Fruit fly (Drosophila melanogaster) whole organism, embryonic: ENCODE measurements around the gene shv.

Source experiments
- Abd-B ChIP-seq: fragments of 200-800 bp; sonication (Bioruptor generic); optimal IDR thresholded peaks from 2 replicates; lab custom pipeline; 2018; ENCODE audit warnings: missing biosample characterization, mild to moderate bottlenecking, missing genetic modification characterization, moderate library complexity
- Antp ChIP-seq: fragments of 200-800 bp; sonication (Bioruptor generic); optimal IDR thresholded peaks from 3 replicates; lab custom pipeline; 2016; ENCODE audit warnings: missing biosample characterization, missing genetic modification characterization
- Atf6 ChIP-seq: fragments of 200-800 bp; sonication (Bioruptor generic); IDR thresholded peaks from 2 replicates; pipeline ENCODE4 v1.3.6; 2022; ENCODE audit warnings: missing biosample characterization, missing genetic modification characterization
- BtbVII ChIP-seq: fragments of 200-800 bp; sonication (Bioruptor generic); optimal IDR thresholded peaks from 3 replicates; lab custom pipeline; 2017; ENCODE audit warnings: missing biosample characterization, mild to moderate bottlenecking, missing genetic modification characterization
- CG1024 ChIP-seq: fragments of 200-800 bp; sonication (Bioruptor generic); IDR thresholded peaks from 2 replicates; pipeline ENCODE4 v1.3.6; 2022; ENCODE audit warnings: missing biosample characterization, missing genetic modification characterization
- CG10979 ChIP-seq: fragments of 200-800 bp; sonication (Bioruptor generic); optimal IDR thresholded peaks from 2 replicates; lab custom pipeline; 2018; ENCODE audit warnings: missing biosample characterization, mild to moderate bottlenecking, missing genetic modification characterization, moderate library complexity
- CG11398 ChIP-seq: fragments of 200-800 bp; sonication (Bioruptor generic); optimal IDR thresholded peaks from 2 replicates; lab custom pipeline; 2016; ENCODE audit warnings: missing biosample characterization, missing genetic modification characterization
- CG1233 ChIP-seq: fragments of 200-800 bp; sonication (Bioruptor generic); optimal IDR thresholded peaks from 4 replicates; lab custom pipeline; 2018; ENCODE audit warnings: missing biosample characterization, mild to moderate bottlenecking, missing genetic modification characterization
- CG12769 ChIP-seq: fragments of 200-800 bp; sonication (Bioruptor generic); optimal IDR thresholded peaks from 2 replicates; lab custom pipeline; 2019; ENCODE audit warnings: missing biosample characterization, mild to moderate bottlenecking, missing genetic modification characterization, moderate library complexity
- CG15269 ChIP-seq: fragments of 200-800 bp; sonication (Bioruptor generic); optimal IDR thresholded peaks from 2 replicates; lab custom pipeline; 2018; ENCODE audit warnings: missing biosample characterization, mild to moderate bottlenecking, missing genetic modification characterization, moderate library complexity
- CG1602 ChIP-seq: fragments of 200-800 bp; sonication (Bioruptor generic); optimal IDR thresholded peaks from 3 replicates; lab custom pipeline; 2016; ENCODE audit warnings: missing biosample characterization, missing genetic modification characterization
- CG17361 ChIP-seq: fragments of 200-800 bp; sonication (Bioruptor generic); IDR thresholded peaks from 3 replicates; pipeline ENCODE4 v1.3.6; 2022; ENCODE audit warnings: missing biosample characterization, missing genetic modification characterization
- CG17802 ChIP-seq: fragments of 200-800 bp; sonication (Bioruptor generic); optimal IDR thresholded peaks from 2 replicates; lab custom pipeline; 2018; ENCODE audit warnings: missing biosample characterization, mild to moderate bottlenecking, missing genetic modification characterization, moderate library complexity
- CG1792 ChIP-seq: fragments of 200-800 bp; sonication (Bioruptor generic); optimal IDR thresholded peaks from 2 replicates; lab custom pipeline; 2016; ENCODE audit warnings: missing biosample characterization, missing genetic modification characterization
- CG2199 ChIP-seq: fragments of 200-800 bp; sonication (Bioruptor generic); IDR thresholded peaks from 3 replicates; pipeline ENCODE4 v1.3.6; 2022; ENCODE audit warnings: missing biosample characterization, missing genetic modification characterization
- CG30403 ChIP-seq: fragments of 200-800 bp; sonication (Bioruptor generic); optimal IDR thresholded peaks from 3 replicates; lab custom pipeline; 2016; ENCODE audit warnings: missing biosample characterization, missing genetic modification characterization
- CG3065 ChIP-seq: fragments of 200-800 bp; sonication (Bioruptor generic); optimal IDR thresholded peaks from 2 replicates; lab custom pipeline; 2016; ENCODE audit warnings: missing biosample characterization, missing genetic modification characterization
- CG32767 ChIP-seq: fragments of 200-800 bp; sonication (Bioruptor generic); IDR thresholded peaks from 2 replicates; pipeline ENCODE4 v1.3.6; 2022; ENCODE audit warnings: missing biosample characterization, missing genetic modification characterization
- CG3407 ChIP-seq: fragments of 200-800 bp; sonication (Bioruptor generic); optimal IDR thresholded peaks from 2 replicates; lab custom pipeline; 2018; ENCODE audit warnings: missing biosample characterization, mild to moderate bottlenecking, missing genetic modification characterization
- CG34224 ChIP-seq: fragments of 200-800 bp; sonication (Bioruptor generic); IDR thresholded peaks from 3 replicates; pipeline ENCODE4 v1.3.6; 2022; ENCODE audit warnings: missing biosample characterization, missing genetic modification characterization; ENCODE audit not compliant: partially characterized antibody
- CG3726 ChIP-seq: fragments of 200-800 bp; sonication (Bioruptor generic); IDR thresholded peaks from 3 replicates; pipeline ENCODE4, ENCODE4 v1.3.6; 2022; ENCODE audit warnings: missing biosample characterization, missing genetic modification characterization
- CG42726 ChIP-seq: fragments of 200-800 bp; sonication (Bioruptor generic); IDR thresholded peaks from 2 replicates; pipeline ENCODE4 v1.3.6; 2022; ENCODE audit warnings: missing biosample characterization, missing genetic modification characterization; ENCODE audit not compliant: partially characterized antibody
- CG4282 ChIP-seq: fragments of 200-800 bp; sonication (Bioruptor generic); optimal IDR thresholded peaks from 2 replicates; lab custom pipeline; 2016; ENCODE audit warnings: missing biosample characterization, missing genetic modification characterization
- CG4617 ChIP-seq: fragments of 200-800 bp; sonication (Bioruptor generic); optimal IDR thresholded peaks from 3 replicates; lab custom pipeline; 2016; ENCODE audit warnings: missing biosample characterization, missing genetic modification characterization, borderline replicate concordance
- CG4854 ChIP-seq: fragments of 200-800 bp; sonication (Bioruptor generic); optimal IDR thresholded peaks from 2 replicates; lab custom pipeline; 2016; ENCODE audit warnings: missing biosample characterization, missing genetic modification characterization, inconsistent platforms
- CG6175 ChIP-seq: fragments of 200-800 bp; sonication (Bioruptor generic); IDR thresholded peaks from 3 replicates; pipeline ENCODE4 v1.3.6; 2022; ENCODE audit warnings: missing biosample characterization, missing genetic modification characterization
- CG6813 ChIP-seq: fragments of 200-800 bp; sonication (Bioruptor generic); optimal IDR thresholded peaks from 2 replicates; lab custom pipeline; 2017; ENCODE audit warnings: missing biosample characterization, missing genetic modification characterization, mild to moderate bottlenecking, moderate library complexity, missing genetic modification reagents
- CG7271 ChIP-seq: fragments of 200-800 bp; sonication (Bioruptor generic); optimal IDR thresholded peaks from 2 replicates; lab custom pipeline; 2018; ENCODE audit warnings: missing biosample characterization, mild to moderate bottlenecking, missing genetic modification characterization, moderate library complexity
- CG9797 ChIP-seq: fragments of 200-800 bp; sonication (Bioruptor generic); optimal IDR thresholded peaks from 3 replicates; lab custom pipeline; 2018; ENCODE audit warnings: missing biosample characterization, mild to moderate bottlenecking, missing genetic modification characterization
- Dek ChIP-seq: fragments of 200-800 bp; sonication (Bioruptor generic); optimal IDR thresholded peaks from 3 replicates; lab custom pipeline; 2019; ENCODE audit warnings: missing biosample characterization, mild to moderate bottlenecking, missing genetic modification characterization, moderate library complexity
- Mad ChIP-seq: fragments of 200-800 bp; sonication (Bioruptor generic); optimal IDR thresholded peaks from 2 replicates; lab custom pipeline; 2016; ENCODE audit warnings: missing biosample characterization, missing genetic modification characterization
- Mes4 ChIP-seq: fragments of 200-800 bp; sonication (Bioruptor generic); optimal IDR thresholded peaks from 2 replicates; lab custom pipeline; 2016; ENCODE audit warnings: missing biosample characterization, missing genetic modification characterization
- Myb ChIP-seq: fragments of 200-800 bp; sonication (Bioruptor generic); optimal IDR thresholded peaks from 2 replicates; lab custom pipeline; 2016; ENCODE audit warnings: missing biosample characterization, missing genetic modification characterization
- Oli ChIP-seq: fragments of 200-800 bp; sonication (Bioruptor generic); optimal IDR thresholded peaks from 2 replicates; lab custom pipeline; 2018; ENCODE audit warnings: missing biosample characterization, mild to moderate bottlenecking, missing genetic modification characterization, moderate library complexity
- Sin3A ChIP-seq: fragments of >200 bp; optimal IDR thresholded peaks from 2 replicates; lab custom pipeline; 2018
- Stat92E ChIP-seq, 3 experiments: fragments of >200 bp in 2 of 3; fragments of 200-800 bp in 1 of 3; sonication (Bioruptor generic) in 1 of 3; optimal IDR thresholded peaks; 2 replicates each; lab custom pipeline; 2017 to 2019; ENCODE audit warnings: missing biosample characterization in 3 of 3, missing genetic modification characterization in 3 of 3, mild to moderate bottlenecking in 1 of 3, moderate library complexity in 1 of 3
- bsh ChIP-seq, 2 experiments: fragments of 200-800 bp; sonication (Bioruptor generic); optimal IDR thresholded peaks; 2 replicates each; lab custom pipeline; 2017 to 2018; ENCODE audit warnings: mild to moderate bottlenecking in 2 of 2, missing biosample characterization in 2 of 2, missing genetic modification characterization in 2 of 2, moderate library complexity in 1 of 2
- cato ChIP-seq: fragments of 200-800 bp; sonication (Bioruptor generic); optimal IDR thresholded peaks from 2 replicates; lab custom pipeline; 2016; ENCODE audit warnings: missing biosample characterization, missing genetic modification characterization, borderline replicate concordance
- chif ChIP-seq, 2 experiments: fragments of 200-800 bp; sonication (Bioruptor generic); optimal IDR thresholded peaks; 3 replicates each; lab custom pipeline; 2016; ENCODE audit warnings: missing biosample characterization in 2 of 2, missing genetic modification characterization in 2 of 2
- chinmo ChIP-seq: fragments of 200-800 bp; sonication (Bioruptor generic); IDR thresholded peaks from 4 replicates; pipeline ENCODE4 v1.3.6; 2022; ENCODE audit warnings: missing biosample characterization, missing genetic modification characterization; ENCODE audit not compliant: partially characterized antibody
- hth ChIP-seq: fragments of >200 bp; optimal IDR thresholded peaks from 2 replicates; lab custom pipeline; 2017; ENCODE audit warnings: inconsistent platforms
- jumu ChIP-seq: fragments of 200-800 bp; sonication (Bioruptor generic); optimal IDR thresholded peaks from 3 replicates; lab custom pipeline; 2016; ENCODE audit warnings: missing biosample characterization, missing genetic modification characterization
- kah ChIP-seq: fragments of 200-800 bp; sonication (Bioruptor generic); optimal IDR thresholded peaks from 2 replicates; lab custom pipeline; 2018; ENCODE audit warnings: missing biosample characterization, mild to moderate bottlenecking, missing genetic modification characterization
- kni ChIP-seq: fragments of 200-800 bp; sonication (Bioruptor generic); optimal IDR thresholded peaks from 3 replicates; lab custom pipeline; 2017; ENCODE audit warnings: mild to moderate bottlenecking, missing biosample characterization, missing genetic modification reagents, missing genetic modification characterization
- lbe ChIP-seq: fragments of 200-800 bp; sonication (Bioruptor generic); optimal IDR thresholded peaks from 2 replicates; lab custom pipeline; 2016; ENCODE audit warnings: missing biosample characterization, mild to moderate bottlenecking, missing genetic modification characterization
- p53 ChIP-seq: fragments of 200-800 bp; sonication (Bioruptor generic); optimal IDR thresholded peaks from 2 replicates; lab custom pipeline; 2016; ENCODE audit warnings: missing biosample characterization, missing genetic modification characterization
- sim ChIP-seq: fragments of 200-800 bp; sonication (Bioruptor generic); IDR thresholded peaks from 2 replicates; pipeline ENCODE4 v1.3.6; 2022; ENCODE audit warnings: missing biosample characterization, missing genetic modification characterization
- so ChIP-seq: fragments of 200-800 bp; sonication (Bioruptor generic); IDR thresholded peaks from 3 replicates; pipeline ENCODE4 v1.3.6; 2022; ENCODE audit warnings: missing biosample characterization, missing genetic modification characterization
- sr ChIP-seq: fragments of 200-800 bp; sonication (Bioruptor generic); IDR thresholded peaks from 3 replicates; pipeline ENCODE4 v1.3.6; 2022; ENCODE audit warnings: missing biosample characterization, missing genetic modification characterization
- tx ChIP-seq: fragments of 200-800 bp; sonication (Bioruptor generic); optimal IDR thresholded peaks from 2 replicates; lab custom pipeline; 2016; ENCODE audit warnings: missing biosample characterization, missing genetic modification characterization
- z ChIP-seq: fragments of 200-800 bp; sonication (Bioruptor generic); IDR thresholded peaks from 3 replicates; pipeline ENCODE4 v1.3.6; 2022; ENCODE audit warnings: missing biosample characterization, missing genetic modification characterization

Gene shv

dm6 chr2L:482451-482844, 29.5 kb downstream of the shv start (continued):
- TF ChIP-seq CG6175 (GFP tag; lab: Robert Waterston, UW): no peak
- TF ChIP-seq cato (GFP tag; lab: Kevin White, UChicago): no peak
- no peak for TF ChIP-seq chif (GFP tag; optimal IDR thresholded peaks at IDR 0.05; lab: Kevin White, UChicago)
- no peak for TF ChIP-seq CG17361
- no peak for TF ChIP-seq p53
- TF ChIP-seq Mad (GFP tag; lab: Kevin White, UChicago): no peak
- TF ChIP-seq Mes4 (GFP tag; lab: Kevin White, UChicago): no peak
- TF ChIP-seq CG7271: no peak
- no peak for TF ChIP-seq Atf6 (GFP tag; lab: Robert Waterston, UW)
- no peak for TF ChIP-seq CG17802 (tag; lab: Kevin White, UChicago)
- TF ChIP-seq Antp: no peak
- no peak for TF ChIP-seq CG6813 (GFP tag; lab: Kevin White, UChicago)
- no peak for TF ChIP-seq CG3407 (GFP tag; lab: Kevin White, UChicago)
- TF ChIP-seq kah (GFP tag; lab: Kevin White, UChicago): no peak
- no peak for TF ChIP-seq CG4854 (GFP tag; lab: Kevin White, UChicago)
- 0 out of 2 replicates have a peak, but pooled peaks have one; percentile 22 for TF ChIP-seq CG42726 (GFP tag; lab: Robert Waterston, UW)
- TF ChIP-seq lbe: no peak
- TF ChIP-seq CG1233 (GFP tag; lab: Kevin White, UChicago): no peak
- no peak for TF ChIP-seq CG10979
- peak; percentile 33 for TF ChIP-seq kni (GFP tag; lab: Kevin White, UChicago)
- TF ChIP-seq CG3726: no peak
- TF ChIP-seq Stat92E (GFP tag; optimal IDR thresholded peaks at IDR 0.05; lab: Kevin White, UChicago): no peak
- no peak for TF ChIP-seq Abd-B
- no peak for TF ChIP-seq CG1602
- no peak for TF ChIP-seq CG4617 (GFP tag; lab: Kevin White, UChicago)
- TF ChIP-seq CG1024 (GFP tag; lab: Robert Waterston, UW): no peak
- no peak for TF ChIP-seq z (GFP tag; lab: Robert Waterston, UW)
- no peak for TF ChIP-seq CG9797
- TF ChIP-seq Oli (tag; lab: Kevin White, UChicago): no peak
- no peak for TF ChIP-seq Sin3A
- no peak for TF ChIP-seq CG3065
- 0 out of 2 replicates have a peak, but pooled peaks have one; percentile 5 for TF ChIP-seq sim (GFP tag; lab: Robert Waterston, UW)
- TF ChIP-seq CG15269 (tag; lab: Kevin White, UChicago): no peak
- no peak for TF ChIP-seq tx (GFP tag; lab: Kevin White, UChicago)
- TF ChIP-seq CG4282 (GFP tag; lab: Kevin White, UChicago): no peak
- no peak for TF ChIP-seq CG34224
- peak; percentile 80; the same call in 2 of the 3 replicates for TF ChIP-seq sr (GFP tag; lab: Robert Waterston, UW)
- no peak for TF ChIP-seq BtbVII (GFP tag; lab: Kevin White, UChicago)
- 0 out of 3 replicates have a peak, but pooled peaks have one; percentile 60 for TF ChIP-seq CG2199 (GFP tag; lab: Robert Waterston, UW)
- TF ChIP-seq CG11398 (GFP tag; lab: Kevin White, UChicago): no peak
- peak; percentile 48 for TF ChIP-seq CG12769 (tag; lab: Kevin White, UChicago)
- TF ChIP-seq CG32767: no peak
- TF ChIP-seq Myb (GFP tag; lab: Kevin White, UChicago): no peak
- no peak for TF ChIP-seq CG30403 (GFP tag; lab: Kevin White, UChicago)
- TF ChIP-seq CG1792 (GFP tag; lab: Kevin White, UChicago): no peak
- TF ChIP-seq Dek (tag; lab: Kevin White, UChicago): no peak
- no peak for TF ChIP-seq jumu
- no peak for TF ChIP-seq so (GFP tag; lab: Robert Waterston, UW)
- TF ChIP-seq chinmo (GFP tag; lab: Robert Waterston, UW): 0 out of 4 replicates have a peak, but pooled peaks have one; percentile 33
- no peak for TF ChIP-seq hth (lab: Kevin White, UChicago)
- no peak for TF ChIP-seq bsh (GFP tag; optimal IDR thresholded peaks at IDR 0.05; lab: Kevin White, UChicago)
